Worm (Caenorhabditis elegans) whole organism, L2 larva: ENCODE data around the gene lron-5.

Experiments used
- F13H6.1 ChIP-seq: sonication (generic microtip); optimal IDR thresholded peaks from 2 replicates; lab custom pipeline; 2016; ENCODE audit warnings: missing genetic modification characterization, missing compliant biosample characterization
- R02D3.7 ChIP-seq: fragments of 150-350 bp; optimal IDR thresholded peaks from 2 replicates; lab custom pipeline; 2014; ENCODE audit warnings: missing biosample characterization, missing genetic modification characterization
- ZK546.5 ChIP-seq: sonication (generic microtip); optimal IDR thresholded peaks from 2 replicates; lab custom pipeline; 2017; ENCODE audit warnings: missing biosample characterization, missing genetic modification characterization
- alr-1 ChIP-seq: fragments of 150-350 bp; optimal IDR thresholded peaks from 2 replicates; lab custom pipeline; 2014; ENCODE audit warnings: missing biosample characterization, missing genetic modification characterization
- aly-2 ChIP-seq: fragments of 150-350 bp; optimal IDR thresholded peaks from 2 replicates; lab custom pipeline; 2014; ENCODE audit warnings: missing biosample characterization, missing genetic modification characterization
- ama-1 ChIP-seq: fragments of 150-350 bp; optimal IDR thresholded peaks from 2 replicates; lab custom pipeline; 2018; ENCODE audit warnings: inconsistent platforms
- ceh-16 ChIP-seq: fragments of 150-350 bp; optimal IDR thresholded peaks from 2 replicates; lab custom pipeline; 2014; ENCODE audit warnings: missing biosample characterization, missing genetic modification characterization
- crh-2 ChIP-seq: sonication (generic microtip); optimal IDR thresholded peaks from 2 replicates; lab custom pipeline; 2017; ENCODE audit warnings: missing biosample characterization, missing genetic modification characterization
- dmd-4 ChIP-seq: sonication (generic microtip); optimal IDR thresholded peaks from 2 replicates; lab custom pipeline; 2017; ENCODE audit warnings: missing biosample characterization, missing genetic modification characterization
- egl-27 ChIP-seq: sonication (generic microtip); optimal IDR thresholded peaks from 3 replicates; lab custom pipeline; 2017; ENCODE audit warnings: missing biosample characterization, missing genetic modification reagents, missing genetic modification characterization
- elt-1 ChIP-seq: fragments of 150-350 bp; optimal IDR thresholded peaks from 2 replicates; lab custom pipeline; 2014; ENCODE audit warnings: missing biosample characterization, missing genetic modification characterization
- elt-3 ChIP-seq: sonication (generic microtip); optimal IDR thresholded peaks from 2 replicates; lab custom pipeline; 2017; ENCODE audit warnings: missing biosample characterization, missing genetic modification characterization
- fos-1 ChIP-seq: fragments of 150-350 bp; optimal IDR thresholded peaks from 2 replicates; lab custom pipeline; 2014; ENCODE audit warnings: missing biosample characterization, missing genetic modification characterization
- gmeb-1 ChIP-seq: fragments of 150-350 bp; optimal IDR thresholded peaks from 2 replicates; lab custom pipeline; 2014; ENCODE audit warnings: missing biosample characterization, missing genetic modification characterization
- lin-11 ChIP-seq: fragments of 150-350 bp; sonication (generic microtip); optimal IDR thresholded peaks from 2 replicates; lab custom pipeline; 2014; ENCODE audit warnings: missing biosample characterization, missing genetic modification characterization, inconsistent platforms, mixed read lengths
- lin-13 ChIP-seq: fragments of 150-350 bp; optimal IDR thresholded peaks from 2 replicates; lab custom pipeline; 2014; ENCODE audit warnings: missing biosample characterization, missing genetic modification reagents, missing genetic modification characterization
- lsy-2 ChIP-seq, 2 experiments: fragments of 150-350 bp in 1 of 2; sonication (generic microtip) in 1 of 2; optimal IDR thresholded peaks; 2 replicates each; lab custom pipeline; 2014 to 2017; ENCODE audit warnings: missing biosample characterization in 2 of 2, missing genetic modification characterization in 2 of 2
- mab-5 ChIP-seq: fragments of 150-350 bp; optimal IDR thresholded peaks from 2 replicates; lab custom pipeline; 2014; ENCODE audit warnings: missing biosample characterization, missing genetic modification characterization
- mbf-1 ChIP-seq: sonication (generic microtip); optimal IDR thresholded peaks from 2 replicates; lab custom pipeline; 2017; ENCODE audit warnings: missing biosample characterization, missing genetic modification characterization
- nhr-10 ChIP-seq: sonication (generic microtip); optimal IDR thresholded peaks from 2 replicates; lab custom pipeline; 2017; ENCODE audit warnings: missing biosample characterization, missing genetic modification characterization
- nhr-11 ChIP-seq: fragments of 150-350 bp; optimal IDR thresholded peaks from 2 replicates; lab custom pipeline; 2014; ENCODE audit warnings: missing biosample characterization, missing genetic modification characterization
- nhr-12 ChIP-seq: fragments of 150-350 bp; optimal IDR thresholded peaks from 2 replicates; lab custom pipeline; 2014; ENCODE audit warnings: missing biosample characterization, missing genetic modification characterization
- nhr-129 ChIP-seq: fragments of 150-350 bp; optimal IDR thresholded peaks from 2 replicates; lab custom pipeline; 2014; ENCODE audit warnings: missing biosample characterization, missing genetic modification characterization
- nhr-23 ChIP-seq: fragments of 150-350 bp; optimal IDR thresholded peaks from 2 replicates; lab custom pipeline; 2014; ENCODE audit warnings: missing biosample characterization, missing genetic modification reagents, missing genetic modification characterization
- nhr-25 ChIP-seq: fragments of 150-350 bp; sonication (generic microtip); optimal IDR thresholded peaks from 3 replicates; lab custom pipeline; 2014; ENCODE audit warnings: missing biosample characterization, missing genetic modification characterization
- nhr-6 ChIP-seq: fragments of 150-350 bp; optimal IDR thresholded peaks from 2 replicates; lab custom pipeline; 2014; ENCODE audit warnings: missing biosample characterization, missing genetic modification characterization
- nhr-77 ChIP-seq: fragments of 150-350 bp; optimal IDR thresholded peaks from 2 replicates; lab custom pipeline; 2014; ENCODE audit warnings: missing biosample characterization, missing genetic modification characterization
- peb-1 ChIP-seq: fragments of 150-350 bp; optimal IDR thresholded peaks from 2 replicates; lab custom pipeline; 2014; ENCODE audit warnings: missing biosample characterization, missing genetic modification characterization
- sem-4 ChIP-seq: fragments of 150-350 bp; optimal IDR thresholded peaks from 2 replicates; lab custom pipeline; 2014; ENCODE audit warnings: missing biosample characterization, missing genetic modification reagents, missing genetic modification characterization
- skn-1 ChIP-seq: sonication (generic microtip); optimal IDR thresholded peaks from 2 replicates; lab custom pipeline; 2017; ENCODE audit warnings: missing biosample characterization, missing genetic modification characterization
- sma-9 ChIP-seq, 2 experiments: fragments of 150-350 bp in 1 of 2; sonication (generic microtip) in 1 of 2; optimal IDR thresholded peaks; 2 replicates each; lab custom pipeline; 2014 to 2016; ENCODE audit warnings: missing genetic modification characterization in 2 of 2, mild to moderate bottlenecking in 1 of 2, missing biosample characterization in 1 of 2, missing compliant biosample characterization in 1 of 2, missing genetic modification reagents in 1 of 2, moderate library complexity in 1 of 2
- snpc-4 ChIP-seq: fragments of 150-350 bp; optimal IDR thresholded peaks from 2 replicates; lab custom pipeline; 2014; ENCODE audit warnings: missing biosample characterization, missing genetic modification characterization
- unc-55 ChIP-seq: fragments of 150-350 bp; sonication (generic microtip); optimal IDR thresholded peaks from 3 replicates; lab custom pipeline; 2014; ENCODE audit warnings: missing biosample characterization, missing genetic modification reagents, missing genetic modification characterization
- unc-62 ChIP-seq: fragments of 150-350 bp; optimal IDR thresholded peaks from 2 replicates; lab custom pipeline; 2014; ENCODE audit warnings: missing biosample characterization, missing genetic modification reagents, missing genetic modification characterization
- zag-1 ChIP-seq: fragments of 150-350 bp; optimal IDR thresholded peaks from 2 replicates; lab custom pipeline; 2014; ENCODE audit warnings: missing biosample characterization, missing genetic modification characterization
- ztf-1 ChIP-seq: fragments of 200-800 bp; sonication (Bioruptor generic); conservative IDR thresholded peaks from 2 replicates; pipeline ENCODE4 v1.3.6; 2022; ENCODE audit warnings: missing genetic modification characterization, missing compliant biosample characterization
- ztf-11 ChIP-seq: sonication (generic microtip); optimal IDR thresholded peaks from 2 replicates; lab custom pipeline; 2017; ENCODE audit warnings: missing biosample characterization, missing genetic modification characterization
- ztf-4 ChIP-seq: fragments of 150-350 bp; optimal IDR thresholded peaks from 2 replicates; lab custom pipeline; 2014; ENCODE audit warnings: missing biosample characterization, missing genetic modification characterization

The lron-5 gene

DNA sequence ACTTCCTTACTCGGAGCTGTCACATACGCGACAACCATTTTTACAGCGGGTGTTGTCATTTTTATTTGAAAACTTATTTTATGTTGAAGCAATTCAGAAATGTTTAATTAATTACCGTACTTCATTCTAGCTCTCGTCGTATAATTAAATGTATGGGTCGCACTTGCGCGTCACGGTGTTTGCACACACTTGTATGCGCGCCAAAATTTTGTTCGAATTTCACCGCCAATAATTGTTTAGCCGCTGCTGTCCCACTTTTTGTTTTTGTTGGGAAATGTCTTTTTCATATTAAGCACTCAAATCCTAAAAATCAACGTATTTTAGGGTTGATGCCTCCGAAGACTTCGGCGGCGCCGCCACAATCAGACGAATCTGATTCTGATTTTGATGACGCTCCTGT lies 35.7 kb upstream of the lron-5 start, which contains the start of the genes F35G12.7 and smc-4 (continued):
- no peak for TF ChIP-seq ceh-16
- TF ChIP-seq lsy-2 (tag; optimal IDR thresholded peaks at IDR 0.05; lab: Kevin White, UChicago), result peak; percentile 80 to 95
- no peak for TF ChIP-seq egl-27 (tag; lab: Kevin White, UChicago)
- no peak for TF ChIP-seq nhr-11 (tag; lab: Kevin White, UChicago)
- TF ChIP-seq, all 48 proteins: peak for 12

DNA sequence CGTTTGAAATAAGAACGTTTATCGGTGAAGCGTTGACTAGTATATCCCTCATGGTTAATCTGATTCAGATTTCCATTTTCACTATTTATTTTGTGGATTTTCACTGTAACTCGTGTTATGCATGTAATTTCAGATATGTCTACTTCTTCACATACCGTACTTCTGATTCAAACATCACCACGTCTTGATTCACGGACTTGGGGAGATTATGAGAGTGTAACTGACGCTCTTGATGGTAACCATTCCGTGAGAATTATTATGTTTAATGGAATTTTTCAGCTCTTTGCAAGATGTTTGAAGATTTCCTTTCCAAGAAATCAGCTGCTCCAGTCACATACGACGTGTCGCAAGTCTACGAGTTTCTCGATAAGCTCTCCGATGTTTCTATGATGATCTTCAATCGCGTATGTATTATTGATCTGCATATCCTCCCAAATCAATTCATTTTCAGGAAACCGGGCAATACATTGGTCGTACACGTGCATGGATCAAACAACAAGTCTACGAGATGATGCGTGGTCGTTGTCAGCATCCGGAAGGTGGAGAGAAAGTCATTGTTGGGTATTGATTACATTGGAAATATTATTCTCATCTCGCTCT lies 29.6 kb upstream of the lron-5 start, which contains the start of gene erh-2:
TSS of gene erh-2 (plus strand) at position 134 of the 600 bp plus-strand sequence.
- TF ChIP-seq aly-2 (no peak), sma-9 (GFP tag; optimal IDR thresholded peaks at IDR 0.05; lab: Kevin White, UChicago) (no peak), sma-9 (tag; optimal IDR thresholded peaks at IDR 0.05; lab: Kevin White, UChicago) (no peak), nhr-25 (tag; lab: Kevin White, UChicago) (no peak), mab-5 (tag; lab: Kevin White, UChicago) (no peak), ztf-4 (no peak), nhr-23 (tag; lab: Kevin White, UChicago) (no peak), fos-1 (tag; lab: Kevin White, UChicago) (no peak), gmeb-1 (no peak)

DNA sequence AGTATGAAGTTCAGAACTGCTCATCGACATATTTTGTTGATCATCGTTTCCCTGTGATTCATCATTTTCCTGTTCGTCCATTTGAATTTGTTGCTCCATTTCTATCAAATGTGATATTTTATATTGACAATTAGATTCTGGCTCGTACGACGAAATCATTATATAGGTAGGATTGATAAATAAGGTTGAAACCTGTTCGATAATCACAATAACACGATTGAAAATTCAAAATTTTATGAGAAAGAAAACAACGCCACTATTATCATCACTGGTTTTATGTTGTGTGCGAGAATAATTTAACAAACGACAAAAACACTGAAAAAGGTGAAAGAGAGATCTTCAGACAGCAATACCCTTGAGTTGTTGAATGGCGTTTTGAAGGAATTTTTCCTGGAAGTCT lies 28.5 kb upstream of the lron-5 start, which contains the start of gene apc-11:
TSS of gene apc-11 (minus strand) at position 101 of the 400 bp plus-strand sequence.
- TF ChIP-seq ceh-16 (no peak), nhr-77 (no peak), elt-3 (no peak), lin-11 (tag; lab: Kevin White, UChicago) (no peak), sma-9 (GFP tag; optimal IDR thresholded peaks at IDR 0.05; lab: Kevin White, UChicago) (no peak), sma-9 (tag; optimal IDR thresholded peaks at IDR 0.05; lab: Kevin White, UChicago) (no peak), zag-1 (tag; lab: Kevin White, UChicago) (no peak), ZK546.5 (tag; lab: Kevin White, UChicago) (no peak), aly-2 (no peak), dmd-4 (tag; lab: Kevin White, UChicago) (no peak), ztf-11 (tag; lab: Kevin White, UChicago) (no peak), peb-1 (tag; lab: Kevin White, UChicago) (no peak), snpc-4 (no peak), egl-27 (tag; lab: Kevin White, UChicago) (no peak)

DNA sequence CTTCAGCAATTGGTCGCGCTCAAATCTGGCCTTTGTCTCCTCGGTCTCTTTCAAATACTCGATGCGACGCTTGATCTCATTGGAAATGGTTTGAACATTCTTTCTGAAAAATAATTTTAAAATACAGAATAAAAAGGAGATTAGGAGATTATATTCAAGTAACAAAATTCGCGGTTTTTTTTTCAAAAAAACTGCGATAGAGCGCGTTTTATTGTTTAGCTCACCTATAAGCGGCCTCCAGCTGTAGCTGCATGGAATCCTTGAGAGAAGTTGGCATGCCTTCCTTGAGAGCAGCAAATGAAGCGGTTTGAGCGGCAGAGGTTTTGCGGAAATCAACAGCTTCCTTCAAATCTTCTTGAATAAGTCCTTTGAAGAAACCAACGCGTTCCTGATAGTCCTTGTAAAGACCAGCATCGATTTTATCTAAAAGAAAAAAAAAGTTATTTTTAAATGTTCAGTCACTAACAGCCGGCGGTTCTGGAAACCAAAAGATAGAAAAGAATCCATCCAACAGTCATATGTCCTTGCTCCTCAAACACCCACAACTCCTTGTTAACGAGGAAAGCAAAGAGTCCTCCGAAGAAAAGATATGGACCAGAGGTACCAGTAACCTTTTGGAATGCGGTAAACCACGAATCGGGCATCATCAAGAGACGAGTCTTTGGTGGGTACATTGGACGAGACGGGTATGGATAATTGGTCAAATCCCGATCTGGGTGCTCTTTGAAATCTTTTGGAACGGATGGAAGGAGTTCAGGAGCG lies 27.9 kb upstream of the lron-5 start:
- TF ChIP-seq elt-3, result no peak
- TF ChIP-seq ceh-16, result no peak
- TF ChIP-seq egl-27 (tag; lab: Kevin White, UChicago), result no peak
- TF ChIP-seq unc-62 (GFP tag; lab: Kevin White, UChicago), result no peak
- TF ChIP-seq mbf-1 (tag; lab: Kevin White, UChicago), result no peak
- TF ChIP-seq zag-1 (tag; lab: Kevin White, UChicago), result no peak
- no peak for TF ChIP-seq nhr-10
- TF ChIP-seq peb-1 (tag; lab: Kevin White, UChicago), result no peak
- no peak for TF ChIP-seq ama-1 (lab: Kevin White, UChicago)
- TF ChIP-seq ZK546.5 (tag; lab: Kevin White, UChicago), result no peak

DNA sequence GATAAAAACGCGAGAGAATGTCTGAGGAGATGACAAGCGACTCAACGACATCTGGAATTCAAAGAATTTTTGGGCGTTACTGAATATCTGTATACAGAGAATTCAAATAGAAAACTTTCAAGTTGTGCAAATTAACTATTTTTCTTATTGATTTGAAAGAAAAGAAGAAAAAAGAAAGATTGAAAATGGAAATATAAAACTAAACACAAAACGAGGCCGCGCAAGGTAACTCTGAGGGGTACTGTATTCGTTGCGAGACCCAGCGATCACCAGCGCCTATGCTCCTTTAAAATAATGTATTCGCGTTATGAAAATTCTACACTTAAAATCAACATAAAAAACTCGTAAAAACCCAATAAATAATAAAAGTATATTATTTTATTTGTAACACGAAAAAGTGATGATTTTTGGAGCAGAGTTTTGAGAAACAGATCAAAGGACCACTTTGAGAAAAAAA lies 27.0 kb upstream of the lron-5 start, which contains the start of gene asb-1:
TSS of gene asb-1 (minus strand) at position 51 of the 457 bp plus-strand sequence.
- TF ChIP-seq ztf-11 (tag; lab: Kevin White, UChicago), result no peak
- no peak for TF ChIP-seq nhr-129 (tag; lab: Kevin White, UChicago)
- TF ChIP-seq lin-13 (GFP tag; lab: Kevin White, UChicago), result no peak

DNA sequence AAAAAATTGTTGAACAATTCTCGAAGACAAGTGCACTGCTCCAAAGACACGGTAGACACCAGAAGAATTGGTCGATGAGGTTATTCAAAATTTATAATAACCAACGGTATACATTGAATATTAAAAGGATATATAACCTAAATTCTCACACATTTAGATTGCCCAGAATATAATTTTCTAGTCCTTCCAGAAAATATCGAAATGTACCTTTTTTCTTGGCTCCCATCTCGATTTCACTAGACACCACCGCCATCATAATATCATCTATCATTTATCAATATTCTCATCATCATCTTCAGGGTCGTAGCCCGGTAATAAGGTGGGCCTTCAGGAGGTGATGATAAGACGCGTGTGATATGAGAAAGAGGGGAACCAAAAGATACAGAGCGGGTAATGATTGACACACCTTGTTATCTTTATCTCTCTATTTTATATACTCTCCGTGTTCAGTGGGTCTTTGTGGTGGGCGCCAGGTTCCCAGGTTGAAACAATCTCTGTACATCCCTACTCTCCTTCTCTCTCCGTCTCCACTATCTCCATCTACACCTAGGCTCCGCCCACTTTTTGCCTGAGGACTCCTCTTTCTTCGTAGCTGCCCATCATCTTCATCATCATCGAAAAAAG lies 22.6 kb upstream of the lron-5 start, which contains the start of gene mab-21:
TSS of gene mab-21 (plus strand) at position 615 of the 624 bp plus-strand sequence.
- no peak for TF ChIP-seq ceh-16
- no peak for TF ChIP-seq zag-1 (tag; lab: Kevin White, UChicago)
- TF ChIP-seq F13H6.1 (tag; lab: Kevin White, UChicago), result peak; percentile 61
- TF ChIP-seq nhr-11 (tag; lab: Kevin White, UChicago), result no peak
- TF ChIP-seq unc-55, result no peak
- no peak for TF ChIP-seq nhr-25 (tag; lab: Kevin White, UChicago)
- TF ChIP-seq nhr-6 (tag; lab: Kevin White, UChicago), result no peak
- peak; percentile 34 for TF ChIP-seq sem-4 (tag; lab: Kevin White, UChicago)
- peak; percentile 26 for TF ChIP-seq nhr-129 (tag; lab: Kevin White, UChicago)
- TF ChIP-seq nhr-12, result no peak
- no peak for TF ChIP-seq skn-1 (tag; lab: Kevin White, UChicago)
- no peak for TF ChIP-seq ztf-4
- TF ChIP-seq fos-1 (tag; lab: Kevin White, UChicago), result peak; percentile 12
- TF ChIP-seq R02D3.7 (tag; lab: Kevin White, UChicago), result no peak
- TF ChIP-seq elt-1, result no peak
- TF ChIP-seq ztf-1 (GFP tag; lab: Robert Waterston, UW), result no peak
- no peak for TF ChIP-seq mbf-1 (tag; lab: Kevin White, UChicago)
- no peak for TF ChIP-seq crh-2 (tag; lab: Kevin White, UChicago)
- no peak for TF ChIP-seq ama-1 (lab: Kevin White, UChicago)
- TF ChIP-seq snpc-4, result no peak
- TF ChIP-seq nhr-77, result no peak
- no peak for TF ChIP-seq alr-1 (tag; lab: Kevin White, UChicago)
- no peak for TF ChIP-seq dmd-4 (tag; lab: Kevin White, UChicago)
- TF ChIP-seq lin-13 (GFP tag; lab: Kevin White, UChicago), result no peak
